Worm (Caenorhabditis elegans) whole organism, mixed stage, embryonic: ENCODE measurements around the gene tbc-17.
A peak's percentile ranks its signal among the peaks of the same experiment; 100 is the strongest.

Experiments
- M03D4.4 ChIP-seq: sonication (generic microtip); optimal IDR thresholded peaks from 2 replicates; lab custom pipeline; 2017; ENCODE audit warnings: mild to moderate bottlenecking, missing genetic modification characterization, missing compliant biosample characterization
- bed-3 ChIP-seq: fragments of 200-800 bp; sonication (Bioruptor generic); optimal IDR thresholded peaks from 3 replicates; lab custom pipeline; 2018; ENCODE audit warnings: mild to moderate bottlenecking, missing genetic modification characterization, moderate library complexity, missing compliant biosample characterization
- blmp-1 ChIP-seq: fragments of 150-350 bp; optimal IDR thresholded peaks from 2 replicates; lab custom pipeline; 2014; ENCODE audit warnings: missing biosample characterization, missing genetic modification characterization
- ceh-39 ChIP-seq: fragments of 150-350 bp; optimal IDR thresholded peaks from 2 replicates; lab custom pipeline; 2014; ENCODE audit warnings: missing biosample characterization, missing genetic modification characterization
- ceh-43 ChIP-seq: fragments of 200-800 bp; sonication (Bioruptor generic); optimal IDR thresholded peaks from 2 replicates; lab custom pipeline; 2018; ENCODE audit warnings: mild to moderate bottlenecking, missing genetic modification characterization, moderate library complexity, missing compliant biosample characterization
- ceh-83 ChIP-seq: fragments of 200-800 bp; sonication (Bioruptor generic); optimal IDR thresholded peaks from 2 replicates; lab custom pipeline; 2018; ENCODE audit warnings: mild to moderate bottlenecking, missing genetic modification characterization, missing compliant biosample characterization
- ces-1 ChIP-seq: fragments of 150-350 bp; optimal IDR thresholded peaks from 2 replicates; lab custom pipeline; 2014; ENCODE audit warnings: missing biosample characterization, missing genetic modification reagents, missing genetic modification characterization
- cnd-1 ChIP-seq: fragments of 200-800 bp; sonication (Bioruptor generic); optimal IDR thresholded peaks from 2 replicates; lab custom pipeline; 2018; ENCODE audit warnings: mild to moderate bottlenecking, missing genetic modification characterization, missing compliant biosample characterization
- drap-1 ChIP-seq: fragments of 200-800 bp; sonication (Bioruptor generic); optimal IDR thresholded peaks from 3 replicates; lab custom pipeline; 2018; ENCODE audit warnings: mild to moderate bottlenecking, missing genetic modification characterization, missing compliant biosample characterization
- elt-1 ChIP-seq: sonication (generic microtip); optimal IDR thresholded peaks from 2 replicates; lab custom pipeline; 2017; ENCODE audit warnings: missing genetic modification characterization, mild to moderate bottlenecking, missing compliant biosample characterization, antibody characterized with exemption, moderate library complexity, borderline replicate concordance; ENCODE audit not compliant: insufficient read depth
- elt-3 ChIP-seq: fragments of 150-350 bp; optimal IDR thresholded peaks from 2 replicates; lab custom pipeline; 2014; ENCODE audit warnings: missing biosample characterization, missing genetic modification characterization
- flh-1 ChIP-seq: fragments of 200-800 bp; sonication (Bioruptor generic); optimal IDR thresholded peaks from 2 replicates; lab custom pipeline; 2018; ENCODE audit warnings: mild to moderate bottlenecking, missing genetic modification characterization, moderate library complexity, missing compliant biosample characterization
- ham-2 ChIP-seq: fragments of 200-800 bp; sonication (Bioruptor generic); optimal IDR thresholded peaks from 2 replicates; lab custom pipeline; 2018; ENCODE audit warnings: mild to moderate bottlenecking, missing genetic modification characterization, missing compliant biosample characterization
- hlh-1 ChIP-seq: fragments of 150-350 bp; optimal IDR thresholded peaks from 2 replicates; lab custom pipeline; 2014; ENCODE audit warnings: missing biosample characterization, missing genetic modification reagents, missing genetic modification characterization
- lin-13 ChIP-seq: fragments of 150-350 bp; optimal IDR thresholded peaks from 2 replicates; lab custom pipeline; 2014; ENCODE audit warnings: missing biosample characterization, missing genetic modification characterization
- lin-32 ChIP-seq: fragments of 200-800 bp; sonication (Bioruptor generic); optimal IDR thresholded peaks from 2 replicates; lab custom pipeline; 2018; ENCODE audit warnings: mild to moderate bottlenecking, missing genetic modification characterization, missing compliant biosample characterization
- lsy-2 ChIP-seq: fragments of 150-350 bp; optimal IDR thresholded peaks from 2 replicates; lab custom pipeline; 2014; ENCODE audit warnings: missing biosample characterization, missing genetic modification characterization
- mab-5 ChIP-seq: fragments of 150-350 bp; optimal IDR thresholded peaks from 2 replicates; lab custom pipeline; 2014; ENCODE audit warnings: missing biosample characterization, missing genetic modification characterization
- mep-1 ChIP-seq: fragments of 150-350 bp; optimal IDR thresholded peaks from 2 replicates; lab custom pipeline; 2017; ENCODE audit warnings: missing biosample characterization, missing genetic modification reagents, missing genetic modification characterization, inconsistent platforms
- mls-2 ChIP-seq: sonication (generic microtip); optimal IDR thresholded peaks from 2 replicates; lab custom pipeline; 2016; ENCODE audit warnings: mild to moderate bottlenecking, missing genetic modification characterization, moderate library complexity, missing compliant biosample characterization
- nhr-12 ChIP-seq: fragments of 150-350 bp; optimal IDR thresholded peaks from 2 replicates; lab custom pipeline; 2014; ENCODE audit warnings: missing biosample characterization, missing genetic modification characterization
- nhr-2 ChIP-seq: fragments of 150-350 bp; optimal IDR thresholded peaks from 2 replicates; lab custom pipeline; 2014; ENCODE audit warnings: missing biosample characterization, missing genetic modification characterization
- nhr-237 ChIP-seq: fragments of 150-350 bp; optimal IDR thresholded peaks from 2 replicates; lab custom pipeline; 2014; ENCODE audit warnings: missing biosample characterization, missing genetic modification characterization
- nhr-28 ChIP-seq: fragments of 150-350 bp; optimal IDR thresholded peaks from 2 replicates; lab custom pipeline; 2014; ENCODE audit warnings: missing biosample characterization, missing genetic modification characterization
- nhr-76 ChIP-seq: sonication (generic microtip); optimal IDR thresholded peaks from 2 replicates; lab custom pipeline; 2017; ENCODE audit warnings: missing biosample characterization, missing genetic modification characterization
- pha-4 ChIP-seq: fragments of 150-350 bp; optimal IDR thresholded peaks from 2 replicates; lab custom pipeline; 2018; ENCODE audit warnings: missing biosample characterization, missing genetic modification reagents, missing genetic modification characterization
- sem-2 ChIP-seq: fragments of 200-800 bp; sonication (Bioruptor generic); optimal IDR thresholded peaks from 2 replicates; lab custom pipeline; 2018; ENCODE audit warnings: mild to moderate bottlenecking, missing genetic modification characterization, missing compliant biosample characterization
- snpc-4 ChIP-seq: fragments of 150-350 bp; optimal IDR thresholded peaks from 2 replicates; lab custom pipeline; 2014; ENCODE audit warnings: missing biosample characterization, missing genetic modification characterization
- sptf-1 ChIP-seq: sonication (generic microtip); optimal IDR thresholded peaks from 2 replicates; lab custom pipeline; 2017; ENCODE audit warnings: mild to moderate bottlenecking, missing genetic modification characterization, moderate library complexity, missing compliant biosample characterization
- tbx-8 ChIP-seq: fragments of 200-800 bp; sonication (Bioruptor generic); optimal IDR thresholded peaks from 2 replicates; lab custom pipeline; 2018; ENCODE audit warnings: mild to moderate bottlenecking, missing genetic modification characterization, moderate library complexity, missing compliant biosample characterization
- unc-120 ChIP-seq: sonication (generic microtip); optimal IDR thresholded peaks from 2 replicates; lab custom pipeline; 2017; ENCODE audit warnings: missing genetic modification characterization, missing compliant biosample characterization; ENCODE audit not compliant: poor library complexity, severe bottlenecking
- unc-39 ChIP-seq: fragments of 150-350 bp; optimal IDR thresholded peaks from 2 replicates; lab custom pipeline; 2014; ENCODE audit warnings: missing biosample characterization, missing genetic modification characterization
- unc-62 ChIP-seq: fragments of 150-350 bp; optimal IDR thresholded peaks from 2 replicates; lab custom pipeline; 2014; ENCODE audit warnings: missing biosample characterization, missing genetic modification reagents, missing genetic modification characterization
- zip-8 ChIP-seq: fragments of 150-350 bp; optimal IDR thresholded peaks from 2 replicates; lab custom pipeline; 2014; ENCODE audit warnings: missing biosample characterization, missing genetic modification characterization
- ztf-11 ChIP-seq: fragments of 150-350 bp; optimal IDR thresholded peaks from 2 replicates; lab custom pipeline; 2014; ENCODE audit warnings: missing biosample characterization, missing genetic modification characterization

The tbc-17 gene

DNA sequence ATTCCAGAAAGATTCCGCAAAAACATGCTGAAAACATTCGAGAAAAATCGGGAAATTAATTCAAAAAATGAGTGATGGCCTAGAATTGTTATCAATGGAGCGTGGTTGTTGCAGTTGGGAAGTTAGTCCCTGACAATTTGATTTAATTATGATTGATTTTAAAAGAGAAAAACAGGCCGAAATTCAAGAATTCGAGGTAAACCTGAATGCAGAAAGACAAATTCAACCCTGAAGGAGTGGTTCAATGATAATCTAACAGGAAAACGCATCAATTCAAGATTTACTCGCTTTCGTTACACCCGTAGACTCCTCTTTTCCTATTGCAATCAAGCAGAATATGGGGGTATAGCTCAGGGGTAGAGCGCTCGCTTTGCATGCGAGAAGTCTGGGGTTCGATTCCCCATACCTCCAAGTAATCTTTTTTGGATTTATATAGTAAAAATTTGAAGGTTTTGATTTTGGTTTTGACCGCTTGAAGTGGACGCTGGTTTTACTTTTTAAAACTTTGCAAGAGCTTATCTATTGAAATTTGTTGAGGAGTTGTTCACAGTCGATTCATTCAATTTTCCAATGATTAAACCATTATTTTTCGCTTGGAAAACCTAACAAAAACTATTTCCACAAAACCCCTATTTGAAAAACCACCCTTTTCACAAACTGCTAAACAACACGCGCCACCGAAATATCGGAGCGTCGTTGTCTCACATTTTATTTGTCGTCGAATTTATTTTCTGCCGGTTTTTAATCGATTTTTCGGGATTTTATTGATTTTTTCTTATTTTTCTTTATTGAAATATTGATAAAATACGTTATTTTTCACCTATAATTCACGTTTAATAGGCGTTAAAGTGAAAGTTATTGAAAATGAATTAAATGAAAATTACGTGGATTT lies 16.0 kb upstream of the tbc-17 start:
- TF ChIP-seq blmp-1 (tag; lab: Kevin White, UChicago) (peak; percentile 21), snpc-4 (tag; lab: Kevin White, UChicago) (no peak), lsy-2 (tag; lab: Kevin White, UChicago) (peak; percentile 36), ham-2 (GFP tag; lab: Kevin White, UChicago) (peak; percentile 27), lin-13 (tag; lab: Kevin White, UChicago) (peak; percentile 33), unc-120 (tag; lab: Kevin White, UChicago) (no peak), M03D4.4 (peak; percentile 63), drap-1 (GFP tag; lab: Kevin White, UChicago) (peak; percentile 47), elt-3 (no peak), unc-39 (tag; lab: Kevin White, UChicago) (no peak), mep-1 (tag; lab: Kevin White, UChicago) (peak; percentile 70), cnd-1 (tag; lab: Kevin White, UChicago) (peak; percentile 51), nhr-12 (tag; lab: Kevin White, UChicago) (no peak), nhr-237 (tag; lab: Kevin White, UChicago) (peak; percentile 55), bed-3 (peak; percentile 15), ceh-39 (tag; lab: Kevin White, UChicago) (peak; percentile 18), mls-2 (tag; lab: Kevin White, UChicago) (peak; percentile 60), nhr-2 (tag; lab: Kevin White, UChicago) (no peak), lin-32 (GFP tag; lab: Kevin White, UChicago) (no peak), ceh-43 (no peak), nhr-76 (no peak), unc-62 (GFP tag; lab: Kevin White, UChicago) (peak; percentile 8), tbx-8 (peak; percentile 13), mab-5 (tag; lab: Kevin White, UChicago) (no peak), ztf-11 (no peak), elt-1 (no peak), ces-1 (peak; percentile 96), hlh-1 (tag; lab: Kevin White, UChicago) (no peak), sem-2 (peak; percentile 37), pha-4 (tag; lab: Kevin White, UChicago) (peak; percentile 47), zip-8 (no peak), flh-1 (GFP tag; lab: Kevin White, UChicago) (no peak), sptf-1 (tag; lab: Kevin White, UChicago) (peak; percentile 48), ceh-83 (peak; percentile 72), nhr-28 (tag; lab: Kevin White, UChicago) (no peak)

DNA sequence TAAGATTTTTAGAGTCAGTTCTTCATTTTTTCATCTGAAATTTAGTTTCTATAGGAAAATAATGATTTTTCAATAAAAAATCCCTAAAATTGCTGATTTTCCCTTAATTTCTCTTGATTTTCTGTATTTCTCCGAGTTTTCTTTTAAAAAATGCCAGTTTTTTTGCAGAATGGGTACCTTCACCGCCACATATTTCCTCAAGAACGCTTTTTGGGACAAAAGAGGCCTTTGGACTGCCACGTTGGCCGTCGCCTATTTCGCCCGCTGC lies 15.4 kb upstream of the tbc-17 start, which contains the start of gene Y38E10A.24:
TSS of gene Y38E10A.24 (plus strand) at position 169 of the 268 bp plus-strand sequence.
- TF ChIP-seq tbx-8 (no peak), hlh-1 (tag; lab: Kevin White, UChicago) (no peak), sem-2 (no peak), ztf-11 (no peak), ham-2 (GFP tag; lab: Kevin White, UChicago) (no peak), nhr-76 (no peak), mab-5 (tag; lab: Kevin White, UChicago) (no peak), ceh-39 (tag; lab: Kevin White, UChicago) (no peak), unc-120 (tag; lab: Kevin White, UChicago) (no peak), M03D4.4 (no peak), blmp-1 (tag; lab: Kevin White, UChicago) (no peak), nhr-237 (tag; lab: Kevin White, UChicago) (no peak), nhr-12 (tag; lab: Kevin White, UChicago) (no peak), cnd-1 (tag; lab: Kevin White, UChicago) (no peak), mls-2 (tag; lab: Kevin White, UChicago) (no peak), lin-32 (GFP tag; lab: Kevin White, UChicago) (no peak), nhr-28 (tag; lab: Kevin White, UChicago) (no peak), ceh-43 (no peak), snpc-4 (tag; lab: Kevin White, UChicago) (no peak)

DNA sequence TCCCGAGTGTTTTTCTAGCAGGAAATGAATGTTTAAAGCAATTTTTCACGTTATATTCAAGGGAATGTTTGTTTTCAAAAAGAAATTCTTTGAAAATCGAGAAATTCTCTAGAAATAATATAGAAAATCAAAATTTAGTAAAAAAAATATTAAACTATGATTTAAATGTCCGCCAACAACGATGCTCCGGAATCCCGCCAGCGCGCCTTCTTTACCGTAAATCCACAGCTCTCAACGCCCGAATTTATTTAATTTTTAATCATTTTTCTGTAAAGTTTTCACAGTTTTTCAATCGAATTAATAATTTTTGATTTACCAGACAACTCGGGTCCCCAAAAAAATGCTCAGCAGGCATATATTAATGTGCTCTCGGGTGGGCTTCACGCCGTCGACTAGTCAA lies 14.6 kb upstream of the tbc-17 start, which contains the start of the genes Y38E10A.33 and cox-10:
TSS of gene Y38E10A.33 (minus strand) at position 12 of the 400 bp plus-strand sequence.
TSS of gene cox-10 (plus strand) at position 320 of the 400 bp plus-strand sequence.
- TF ChIP-seq lin-13 (tag; lab: Kevin White, UChicago), result peak; percentile 48
- TF ChIP-seq cnd-1 (tag; lab: Kevin White, UChicago), result no peak
- TF ChIP-seq nhr-237 (tag; lab: Kevin White, UChicago), result no peak
- TF ChIP-seq ces-1, result peak; percentile 67
- TF ChIP-seq pha-4 (tag; lab: Kevin White, UChicago), result peak; percentile 6
- TF ChIP-seq nhr-12 (tag; lab: Kevin White, UChicago), result no peak
- TF ChIP-seq lsy-2 (tag; lab: Kevin White, UChicago), result peak; percentile 45
